Worm (Caenorhabditis elegans) whole organism, L1 larva: ENCODE data around the gene Y41C4A.11.

Source experiments
- C04F5.9 ChIP-seq: sonication (generic microtip); optimal IDR thresholded peaks from 2 replicates; lab custom pipeline; 2016; ENCODE audit warnings: missing genetic modification characterization, missing compliant biosample characterization
- C16A3.4 ChIP-seq: fragments of 150-350 bp; optimal IDR thresholded peaks from 2 replicates; lab custom pipeline; 2014; ENCODE audit warnings: missing biosample characterization, missing genetic modification characterization
- C34B4.2 ChIP-seq: sonication (generic microtip); optimal IDR thresholded peaks from 2 replicates; lab custom pipeline; 2017; ENCODE audit warnings: mild to moderate bottlenecking, missing genetic modification characterization, missing compliant biosample characterization
- aha-1 ChIP-seq: fragments of 150-350 bp; optimal IDR thresholded peaks from 2 replicates; lab custom pipeline; 2014; ENCODE audit warnings: missing biosample characterization, missing genetic modification characterization
- alr-1 ChIP-seq: fragments of 200-800 bp; sonication (Bioruptor generic); optimal IDR thresholded peaks from 2 replicates; lab custom pipeline; 2018; ENCODE audit warnings: borderline replicate concordance, mild to moderate bottlenecking, missing genetic modification characterization, missing compliant biosample characterization
- aly-2 ChIP-seq: fragments of 150-350 bp; optimal IDR thresholded peaks from 2 replicates; lab custom pipeline; 2014; ENCODE audit warnings: missing biosample characterization, missing genetic modification characterization
- blmp-1 ChIP-seq: fragments of 150-350 bp; optimal IDR thresholded peaks from 2 replicates; lab custom pipeline; 2014; ENCODE audit warnings: missing biosample characterization, missing genetic modification characterization
- ceh-63 ChIP-seq: fragments of 200-800 bp; sonication (Bioruptor generic); optimal IDR thresholded peaks from 2 replicates; lab custom pipeline; 2018; ENCODE audit warnings: mild to moderate bottlenecking, missing genetic modification characterization, missing compliant biosample characterization
- ceh-8 ChIP-seq: fragments of 200-800 bp; sonication (Bioruptor generic); optimal IDR thresholded peaks from 2 replicates; lab custom pipeline; 2018; ENCODE audit warnings: mild to moderate bottlenecking, missing genetic modification characterization, moderate library complexity, missing compliant biosample characterization
- ceh-88 ChIP-seq: fragments of 200-800 bp; sonication (Bioruptor generic); IDR thresholded peaks from 2 replicates; pipeline ENCODE4 v1.3.6; 2022; ENCODE audit warnings: missing genetic modification characterization, missing compliant biosample characterization
- ceh-90 ChIP-seq: sonication (generic microtip); optimal IDR thresholded peaks from 2 replicates; lab custom pipeline; 2016; ENCODE audit warnings: missing genetic modification characterization, missing compliant biosample characterization
- ces-1 ChIP-seq: fragments of 150-350 bp; optimal IDR thresholded peaks from 2 replicates; lab custom pipeline; 2014; ENCODE audit warnings: missing biosample characterization, missing genetic modification reagents, missing genetic modification characterization
- dpl-1 ChIP-seq, 3 experiments: fragments of 150-350 bp in 2 of 3; sonication (generic microtip) in 1 of 3; optimal IDR thresholded peaks; 2 replicates each; lab custom pipeline; 2014 to 2017; ENCODE audit warnings: missing biosample characterization in 3 of 3, missing genetic modification characterization in 3 of 3, missing genetic modification reagents in 3 of 3
- dsc-1 ChIP-seq: sonication (generic microtip); optimal IDR thresholded peaks from 2 replicates; lab custom pipeline; 2016; ENCODE audit warnings: mild to moderate bottlenecking, missing genetic modification characterization, missing compliant biosample characterization
- efl-1 ChIP-seq, 4 experiments: fragments of 150-350 bp; optimal IDR thresholded peaks in 3 of 4; peaks in 1 of 4; 1 replicate in 1 of 4; 2 replicates in 3 of 4; lab custom pipeline; 2014; ENCODE audit warnings: missing biosample characterization in 2 of 4, missing genetic modification characterization in 2 of 4, missing genetic modification reagents in 2 of 4
- egl-13 ChIP-seq: sonication (generic microtip); optimal IDR thresholded peaks from 2 replicates; lab custom pipeline; 2016; ENCODE audit warnings: missing genotype, missing genetic modification reagents, missing genetic modification characterization, missing compliant biosample characterization
- egl-27 ChIP-seq, 2 experiments: fragments of 150-350 bp in 1 of 2; sonication (generic microtip); optimal IDR thresholded peaks; 3 replicates each; lab custom pipeline; 2017 to 2018; ENCODE audit warnings: missing biosample characterization in 2 of 2, missing genetic modification characterization in 2 of 2, missing genetic modification reagents in 2 of 2
- elt-3 ChIP-seq, 6 experiments: fragments of 150-350 bp in 1 of 6; sonication (generic microtip); optimal IDR thresholded peaks; 2 replicates each; lab custom pipeline; 2017 to 2018; ENCODE audit warnings: missing biosample characterization in 6 of 6, missing genetic modification characterization in 6 of 6, inconsistent platforms in 1 of 6
- ets-5 ChIP-seq: fragments of 200-800 bp; sonication (Bioruptor generic); IDR thresholded peaks from 2 replicates; pipeline ENCODE4 v1.3.6; 2022; ENCODE audit warnings: missing genetic modification characterization, missing compliant biosample characterization
- fkh-10 ChIP-seq: sonication (generic microtip); optimal IDR thresholded peaks from 2 replicates; lab custom pipeline; 2017; ENCODE audit warnings: missing biosample characterization, missing genetic modification reagents, missing genetic modification characterization
- fkh-4 ChIP-seq: sonication (generic microtip); optimal IDR thresholded peaks from 2 replicates; lab custom pipeline; 2016; ENCODE audit warnings: missing compliant biosample characterization, missing genetic modification characterization, borderline replicate concordance
- fkh-8 ChIP-seq: sonication (generic microtip); optimal IDR thresholded peaks from 2 replicates; lab custom pipeline; 2016; ENCODE audit warnings: mild to moderate bottlenecking, missing genetic modification characterization, missing compliant biosample characterization
- grh-1 ChIP-seq: fragments of 200-800 bp; sonication (Bioruptor generic); IDR thresholded peaks from 2 replicates; pipeline ENCODE4 v1.3.6; 2022; ENCODE audit warnings: missing genetic modification reagents, missing genetic modification characterization, missing compliant biosample characterization
- isw-1 ChIP-seq: fragments of 200-800 bp; sonication (Bioruptor generic); IDR thresholded peaks from 2 replicates; pipeline ENCODE4 v1.3.6; 2022; ENCODE audit warnings: missing genetic modification characterization, missing compliant biosample characterization
- jun-1 ChIP-seq: fragments of 150-350 bp; optimal IDR thresholded peaks from 2 replicates; lab custom pipeline; 2014; ENCODE audit warnings: missing biosample characterization, missing genetic modification reagents, missing genetic modification characterization
- lin-39 ChIP-seq: fragments of 150-350 bp; optimal IDR thresholded peaks from 2 replicates; lab custom pipeline; 2014; ENCODE audit warnings: missing biosample characterization, missing genetic modification reagents, missing genetic modification characterization
- lir-3 ChIP-seq: sonication (generic microtip); optimal IDR thresholded peaks from 2 replicates; lab custom pipeline; 2016; ENCODE audit warnings: mild to moderate bottlenecking, missing genetic modification characterization, moderate library complexity, missing compliant biosample characterization; ENCODE audit not compliant: poor library complexity
- lsy-2 ChIP-seq, 2 experiments: fragments of 150-350 bp; optimal IDR thresholded peaks; 2 replicates each; lab custom pipeline; 2014; ENCODE audit warnings: missing biosample characterization in 2 of 2, missing genetic modification characterization in 2 of 2
- mab-9 ChIP-seq: fragments of 200-800 bp; sonication (Bioruptor generic); IDR thresholded peaks from 2 replicates; pipeline ENCODE4 v1.3.6; 2022; ENCODE audit warnings: missing genetic modification reagents, missing genetic modification characterization, missing compliant biosample characterization
- mdl-1 ChIP-seq, 2 experiments: fragments of 150-350 bp; optimal IDR thresholded peaks; 2 replicates each; lab custom pipeline; 2014 to 2017; ENCODE audit warnings: missing biosample characterization in 2 of 2, missing genetic modification characterization in 2 of 2, inconsistent platforms in 1 of 2
- nhr-11 ChIP-seq: fragments of 150-350 bp; optimal IDR thresholded peaks from 2 replicates; lab custom pipeline; 2014; ENCODE audit warnings: missing biosample characterization, missing genetic modification characterization
- nhr-12 ChIP-seq: sonication (generic microtip); optimal IDR thresholded peaks from 2 replicates; lab custom pipeline; 2017; ENCODE audit warnings: missing biosample characterization, missing genetic modification characterization
- nhr-237 ChIP-seq: fragments of 150-350 bp; optimal IDR thresholded peaks from 2 replicates; lab custom pipeline; 2014; ENCODE audit warnings: missing biosample characterization, missing genetic modification characterization
- nhr-28 ChIP-seq: fragments of 150-350 bp; optimal IDR thresholded peaks from 2 replicates; lab custom pipeline; 2014; ENCODE audit warnings: missing biosample characterization, missing genetic modification characterization
- nhr-47 ChIP-seq: sonication (generic microtip); optimal IDR thresholded peaks from 2 replicates; lab custom pipeline; 2016; ENCODE audit warnings: mild to moderate bottlenecking, missing genetic modification characterization, moderate library complexity, missing compliant biosample characterization
- nhr-76 ChIP-seq: sonication (generic microtip); optimal IDR thresholded peaks from 2 replicates; lab custom pipeline; 2017; ENCODE audit warnings: missing biosample characterization, missing genetic modification characterization
- nhr-84 ChIP-seq: sonication (generic microtip); optimal IDR thresholded peaks from 2 replicates; lab custom pipeline; 2017; ENCODE audit warnings: missing biosample characterization, missing genetic modification characterization
- nhr-85 ChIP-seq: sonication (generic microtip); peaks from one replicate; lab custom pipeline; 2016; ENCODE audit warnings: missing genetic modification characterization, inconsistent platforms, missing compliant biosample characterization
- pag-3 ChIP-seq: sonication (generic microtip); optimal IDR thresholded peaks from 2 replicates; lab custom pipeline; 2017; ENCODE audit warnings: missing genetic modification characterization, mild to moderate bottlenecking, missing compliant biosample characterization, antibody characterized with exemption, borderline replicate concordance; ENCODE audit not compliant: insufficient read depth
- skn-1 ChIP-seq: fragments of 150-350 bp; optimal IDR thresholded peaks from 2 replicates; lab custom pipeline; 2014; ENCODE audit warnings: missing biosample characterization, missing genetic modification characterization
- sup-37 ChIP-seq: fragments of 200-800 bp; sonication (Bioruptor generic); optimal IDR thresholded peaks from 2 replicates; lab custom pipeline; 2018; ENCODE audit warnings: mild to moderate bottlenecking, missing genetic modification characterization, missing compliant biosample characterization
- swsn-7 ChIP-seq: sonication (generic microtip); optimal IDR thresholded peaks from 2 replicates; lab custom pipeline; 2016; ENCODE audit warnings: missing genetic modification characterization, missing compliant biosample characterization
- tlp-1 ChIP-seq: fragments of 150-350 bp; optimal IDR thresholded peaks from 2 replicates; lab custom pipeline; 2014; ENCODE audit warnings: missing biosample characterization, missing genetic modification characterization
- unc-130 ChIP-seq: fragments of 150-350 bp; optimal IDR thresholded peaks from 2 replicates; lab custom pipeline; 2017; ENCODE audit warnings: missing biosample characterization, missing genetic modification characterization, inconsistent platforms
- unc-30 ChIP-seq: sonication (generic microtip); optimal IDR thresholded peaks from 2 replicates; lab custom pipeline; 2017; ENCODE audit warnings: missing biosample characterization, missing genetic modification characterization
- unc-62 ChIP-seq: fragments of 150-350 bp; optimal IDR thresholded peaks from 2 replicates; lab custom pipeline; 2014; ENCODE audit warnings: missing biosample characterization, missing genetic modification reagents, missing genetic modification characterization
- unc-98 ChIP-seq: fragments of 200-800 bp; sonication (Bioruptor generic); IDR thresholded peaks from 2 replicates; pipeline ENCODE4 v1.3.6; 2022; ENCODE audit warnings: missing genetic modification characterization, missing compliant biosample characterization
- vab-15 ChIP-seq: sonication (generic microtip); optimal IDR thresholded peaks from 2 replicates; lab custom pipeline; 2017; ENCODE audit warnings: missing genotype, mild to moderate bottlenecking, missing genetic modification characterization, missing compliant biosample characterization
- zag-1 ChIP-seq: fragments of 150-350 bp; optimal IDR thresholded peaks from 2 replicates; lab custom pipeline; 2014; ENCODE audit warnings: missing biosample characterization, missing genetic modification characterization
- zip-4 ChIP-seq: fragments of 200-800 bp; sonication (Bioruptor generic); optimal IDR thresholded peaks from 2 replicates; lab custom pipeline; 2018; ENCODE audit warnings: mild to moderate bottlenecking, missing genetic modification characterization, moderate library complexity, missing compliant biosample characterization
- ztf-11 ChIP-seq, 2 experiments: sonication (generic microtip); optimal IDR thresholded peaks; 2 replicates each; lab custom pipeline; 2016 to 2017; ENCODE audit warnings: missing genetic modification characterization in 2 of 2, missing biosample characterization in 1 of 2, missing compliant biosample characterization in 1 of 2
- ztf-4 ChIP-seq: fragments of 150-350 bp; optimal IDR thresholded peaks from 2 replicates; lab custom pipeline; 2014; ENCODE audit warnings: missing biosample characterization, missing genetic modification characterization

Gene Y41C4A.11

DNA sequence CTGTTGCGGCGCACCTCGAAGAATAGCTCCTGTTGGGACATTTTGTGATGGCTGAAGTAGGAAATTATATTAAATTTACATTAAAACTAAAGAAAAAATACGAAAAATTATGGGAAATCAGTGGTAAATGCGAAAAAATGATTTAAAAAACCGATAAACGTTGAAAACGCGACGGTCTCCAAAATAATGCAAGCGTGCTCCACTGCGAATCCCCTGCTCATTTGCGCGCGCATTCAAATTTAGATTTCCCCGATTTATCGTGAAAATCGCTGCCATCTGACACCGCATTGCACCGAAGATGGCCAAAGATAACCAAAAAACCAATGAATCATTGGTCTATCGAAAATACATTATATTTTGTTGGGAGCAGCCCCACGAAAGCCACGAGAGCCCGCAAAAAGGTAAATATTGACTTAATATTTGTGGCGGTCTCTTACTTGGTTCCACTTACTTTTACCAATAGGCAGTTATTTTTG is at the start of gene Y41C4A.11, which contains the start of gene elb-1:
Gene Y41C4A.11 (plus strand): TSS at position 461 of the 476 bp plus-strand sequence.
Gene elb-1 (minus strand): TSS at position 51 of the 476 bp plus-strand sequence.
- TF ChIP-seq fkh-8 (tag; lab: Kevin White, UChicago), result peak; percentile 63
- no peak for TF ChIP-seq egl-27 (tag; optimal IDR thresholded peaks at IDR 0.05; lab: Kevin White, UChicago)
- no peak for TF ChIP-seq sup-37 (GFP tag; lab: Kevin White, UChicago)
- peak; percentile 1 for TF ChIP-seq aly-2 (tag; lab: Kevin White, UChicago)
- no peak for TF ChIP-seq lir-3 (tag; lab: Kevin White, UChicago)
- TF ChIP-seq zag-1 (tag; lab: Kevin White, UChicago), result no peak
- peak; percentile 98 to 99 (median 99) for TF ChIP-seq dpl-1 (GFP tag; optimal IDR thresholded peaks at IDR 0.05; lab: Kevin White, UChicago)
- no peak for TF ChIP-seq vab-15
- no peak for TF ChIP-seq nhr-12 (tag; lab: Kevin White, UChicago)
- no peak for TF ChIP-seq fkh-10
- TF ChIP-seq unc-62 (GFP tag; lab: Kevin White, UChicago), result no peak
- TF ChIP-seq ceh-63 (GFP tag; lab: Kevin White, UChicago), result no peak
- peak in 1 of 2 experiments; percentile 19 for TF ChIP-seq ztf-11 (tag; optimal IDR thresholded peaks at IDR 0.05; lab: Kevin White, UChicago)
- 0 out of 2 replicates have a peak, but pooled peaks have one; percentile 47 for TF ChIP-seq mab-9 (GFP tag; lab: Robert Waterston, UW)
- TF ChIP-seq efl-1 (optimal IDR thresholded peaks at IDR 0.05; lab: Kevin White, UChicago), result peak; percentile 98 to 99
- peak; percentile 100 for TF ChIP-seq efl-1 (GFP tag; optimal IDR thresholded peaks at IDR 0.05 in 1 of 2; lab: Kevin White, UChicago)
- TF ChIP-seq pag-3 (tag; lab: Kevin White, UChicago), result no peak
- TF ChIP-seq elt-3 (tag; optimal IDR thresholded peaks at IDR 0.05; lab: Kevin White, UChicago), result peak in 2 of 6 experiments; percentile 8 to 30
- peak; percentile 74 to 84 for TF ChIP-seq lsy-2 (tag; optimal IDR thresholded peaks at IDR 0.05; lab: Kevin White, UChicago)
- TF ChIP-seq C04F5.9 (tag; lab: Kevin White, UChicago), result peak; percentile 3
- TF ChIP-seq skn-1 (tag; lab: Kevin White, UChicago), result peak; percentile 80
- no peak for TF ChIP-seq ces-1 (GFP tag; lab: Kevin White, UChicago)
- TF ChIP-seq ets-5 (GFP tag; lab: Robert Waterston, UW), result no peak
- no peak for TF ChIP-seq C34B4.2 (tag; lab: Kevin White, UChicago)
- TF ChIP-seq swsn-7 (tag; lab: Kevin White, UChicago), result peak; percentile 73
- TF ChIP-seq unc-30 (tag; lab: Kevin White, UChicago), result no peak
- TF ChIP-seq nhr-85 (tag; lab: Kevin White, UChicago), result peak; percentile 83
- no peak for TF ChIP-seq ceh-90 (tag; lab: Kevin White, UChicago)
- TF ChIP-seq ceh-88 (GFP tag; lab: Robert Waterston, UW), result no peak
- peak; percentile 67 for TF ChIP-seq isw-1 (GFP tag; lab: Robert Waterston, UW)
- TF ChIP-seq lin-39 (tag; lab: Kevin White, UChicago), result peak; percentile 1
- no peak for TF ChIP-seq tlp-1
- TF ChIP-seq C16A3.4 (tag; lab: Kevin White, UChicago), result peak; percentile 73
- peak; percentile 29 for TF ChIP-seq ceh-8 (GFP tag; lab: Kevin White, UChicago)
- peak; percentile 87 for TF ChIP-seq nhr-47 (tag; lab: Kevin White, UChicago)
- peak; percentile 25 for TF ChIP-seq egl-13 (tag; lab: Kevin White, UChicago)
- peak; percentile 67 for TF ChIP-seq grh-1 (GFP tag; lab: Robert Waterston, UW)
- no peak for TF ChIP-seq nhr-11 (tag; lab: Kevin White, UChicago)
- peak; percentile 74 for TF ChIP-seq jun-1 (tag; lab: Kevin White, UChicago)
- no peak for TF ChIP-seq ztf-4 (tag; lab: Kevin White, UChicago)
- TF ChIP-seq mdl-1 (tag; optimal IDR thresholded peaks at IDR 0.05; lab: Kevin White, UChicago), result peak in 1 of 2 experiments; percentile 58
- TF ChIP-seq zip-4 (GFP tag; lab: Kevin White, UChicago), result no peak
- TF ChIP-seq nhr-28 (tag; lab: Kevin White, UChicago), result no peak
- TF ChIP-seq dsc-1 (tag; lab: Kevin White, UChicago), result peak; percentile 71
- peak; percentile 53 for TF ChIP-seq unc-130 (tag; lab: Kevin White, UChicago)
- no peak for TF ChIP-seq fkh-4 (tag; lab: Kevin White, UChicago)
- TF ChIP-seq nhr-237 (tag; lab: Kevin White, UChicago), result peak; percentile 17
- TF ChIP-seq blmp-1 (tag; lab: Kevin White, UChicago), result peak; percentile 28
- TF ChIP-seq nhr-76, result no peak
- no peak for TF ChIP-seq aha-1 (tag; lab: Kevin White, UChicago)
- TF ChIP-seq alr-1 (tag; lab: Kevin White, UChicago), result no peak
- no peak for TF ChIP-seq unc-98 (GFP tag; lab: Robert Waterston, UW)
- no peak for TF ChIP-seq nhr-84 (tag; lab: Kevin White, UChicago)
